Fruit fly (Drosophila melanogaster) whole organism, embryonic: ENCODE data around the gene prt.

Experiments
- Bdp1 ChIP-seq: fragments of 200-800 bp; sonication (Bioruptor generic); optimal IDR thresholded peaks from 3 replicates; lab custom pipeline; 2016; ENCODE audit warnings: missing biosample characterization, missing genetic modification characterization
- CG8478 ChIP-seq: fragments of >200 bp; optimal IDR thresholded peaks from 2 replicates; lab custom pipeline; 2018
- Dek ChIP-seq: fragments of 200-800 bp; sonication (Bioruptor generic); optimal IDR thresholded peaks from 3 replicates; lab custom pipeline; 2019; ENCODE audit warnings: missing biosample characterization, mild to moderate bottlenecking, missing genetic modification characterization, moderate library complexity
- Ets97D ChIP-seq: fragments of 200-800 bp; sonication (Bioruptor generic); optimal IDR thresholded peaks from 3 replicates; lab custom pipeline; 2016; ENCODE audit warnings: missing biosample characterization, missing genetic modification characterization
- al ChIP-seq: fragments of 200-800 bp; sonication (Bioruptor generic); IDR thresholded peaks from 2 replicates; pipeline ENCODE4 v1.3.6; 2022; ENCODE audit warnings: missing biosample characterization, missing genetic modification characterization
- her ChIP-seq: fragments of 200-800 bp; sonication (Bioruptor generic); optimal IDR thresholded peaks from 2 replicates; lab custom pipeline; 2016; ENCODE audit warnings: missing biosample characterization, missing genetic modification characterization

dm6 chr3R:23675646-23676045 lies 23.2 kb downstream of the prt start:
- TF ChIP-seq Ets97D (GFP tag; lab: Kevin White, UChicago): no peak
- no peak for TF ChIP-seq al (GFP tag; lab: Robert Waterston, UW)
- TF ChIP-seq Dek (tag; lab: Kevin White, UChicago): no peak
- TF ChIP-seq her (GFP tag; lab: Kevin White, UChicago): no peak
- no peak for TF ChIP-seq Bdp1 (GFP tag; lab: Kevin White, UChicago)
- TF ChIP-seq CG8478 (lab: Kevin White, UChicago): no peak
